Fruit fly (Drosophila melanogaster) whole organism, embryonic: ENCODE results near the gene CG7810.
A peak's percentile ranks its signal among the peaks of the same experiment; 100 is the strongest.

ENCODE experiments used
- Atf3 ChIP-seq: fragments of 200-800 bp; sonication (Bioruptor generic); optimal IDR thresholded peaks from 3 replicates; lab custom pipeline; 2016; ENCODE audit warnings: missing biosample characterization, missing genetic modification characterization
- Bteb2 ChIP-seq: fragments of 200-800 bp; sonication (Bioruptor generic); optimal IDR thresholded peaks from 2 replicates; lab custom pipeline; 2016; ENCODE audit warnings: missing biosample characterization, missing genetic modification characterization
- CG10321 ChIP-seq: fragments of 200-800 bp; sonication (Bioruptor generic); IDR thresholded peaks from 2 replicates; pipeline ENCODE4 v1.3.6; 2022; ENCODE audit warnings: missing biosample characterization, missing genetic modification characterization
- CG11247 ChIP-seq: fragments of 200-800 bp; sonication (Bioruptor generic); IDR thresholded peaks from 2 replicates; pipeline ENCODE4 v1.3.6; 2022; ENCODE audit warnings: missing biosample characterization, missing genetic modification characterization
- CG12219 ChIP-seq: fragments of 200-800 bp; sonication (Bioruptor generic); optimal IDR thresholded peaks from 3 replicates; lab custom pipeline; 2018; ENCODE audit warnings: missing biosample characterization, mild to moderate bottlenecking, missing genetic modification characterization
- CG12236 ChIP-seq: fragments of 200-800 bp; sonication (Bioruptor generic); optimal IDR thresholded peaks from 2 replicates; lab custom pipeline; 2016; ENCODE audit warnings: missing biosample characterization, missing genetic modification characterization
- CG12769 ChIP-seq: fragments of 200-800 bp; sonication (Bioruptor generic); optimal IDR thresholded peaks from 2 replicates; lab custom pipeline; 2019; ENCODE audit warnings: missing biosample characterization, mild to moderate bottlenecking, missing genetic modification characterization, moderate library complexity
- CG13287 ChIP-seq: fragments of 200-800 bp; sonication (Bioruptor generic); IDR thresholded peaks from 2 replicates; pipeline ENCODE4 v1.3.6; 2022; ENCODE audit warnings: missing biosample characterization, missing genetic modification characterization; ENCODE audit not compliant: partially characterized antibody
- CG14441 ChIP-seq: fragments of 200-800 bp; sonication (Bioruptor generic); IDR thresholded peaks from 2 replicates; pipeline ENCODE4 v1.3.6; 2022; ENCODE audit warnings: missing biosample characterization, missing genetic modification characterization
- CG15269 ChIP-seq: fragments of 200-800 bp; sonication (Bioruptor generic); optimal IDR thresholded peaks from 2 replicates; lab custom pipeline; 2018; ENCODE audit warnings: missing biosample characterization, mild to moderate bottlenecking, missing genetic modification characterization, moderate library complexity
- CG1529 ChIP-seq: fragments of 200-800 bp; sonication (Bioruptor generic); optimal IDR thresholded peaks from 3 replicates; lab custom pipeline; 2018; ENCODE audit warnings: missing biosample characterization, missing genetic modification characterization
- CG15696 ChIP-seq: fragments of 200-800 bp; sonication (Bioruptor generic); optimal IDR thresholded peaks from 2 replicates; lab custom pipeline; 2019; ENCODE audit warnings: missing biosample characterization, mild to moderate bottlenecking, missing genetic modification characterization, moderate library complexity
- CG1832 ChIP-seq: fragments of 200-800 bp; sonication (Bioruptor generic); optimal IDR thresholded peaks from 2 replicates; lab custom pipeline; 2017; ENCODE audit warnings: missing biosample characterization, mild to moderate bottlenecking, missing genetic modification characterization, inconsistent platforms
- CG18619 ChIP-seq: fragments of 200-800 bp; sonication (Bioruptor generic); optimal IDR thresholded peaks from 3 replicates; lab custom pipeline; 2017; ENCODE audit warnings: missing biosample characterization, mild to moderate bottlenecking, missing genetic modification characterization
- CG2129 ChIP-seq: fragments of 200-800 bp; sonication (Bioruptor generic); IDR thresholded peaks from 2 replicates; pipeline ENCODE4 v1.3.6; 2022; ENCODE audit warnings: missing biosample characterization, missing genetic modification characterization; ENCODE audit not compliant: partially characterized antibody
- CG3726 ChIP-seq: fragments of 200-800 bp; sonication (Bioruptor generic); IDR thresholded peaks from 3 replicates; pipeline ENCODE4, ENCODE4 v1.3.6; 2022; ENCODE audit warnings: missing biosample characterization, missing genetic modification characterization
- CG4282 ChIP-seq: fragments of 200-800 bp; sonication (Bioruptor generic); optimal IDR thresholded peaks from 2 replicates; lab custom pipeline; 2016; ENCODE audit warnings: missing biosample characterization, missing genetic modification characterization
- CG8359 ChIP-seq: fragments of 200-800 bp; sonication (Bioruptor generic); optimal IDR thresholded peaks from 2 replicates; lab custom pipeline; 2017; ENCODE audit warnings: missing biosample characterization, mild to moderate bottlenecking, missing genetic modification characterization, borderline replicate concordance
- CG8924 ChIP-seq: fragments of 200-800 bp; optimal IDR thresholded peaks from 3 replicates; lab custom pipeline; 2019; ENCODE audit warnings: missing biosample characterization, mild to moderate bottlenecking, missing genetic modification characterization, moderate library complexity
- CG9932 ChIP-seq: fragments of 200-800 bp; sonication (Bioruptor generic); IDR thresholded peaks from 2 replicates; pipeline ENCODE4 v1.3.6; 2022; ENCODE audit warnings: missing biosample characterization, missing genetic modification characterization
- Camta ChIP-seq: fragments of 200-800 bp; sonication (Bioruptor generic); optimal IDR thresholded peaks from 2 replicates; lab custom pipeline; 2016; ENCODE audit warnings: missing biosample characterization, missing genetic modification characterization
- Chrac-16 ChIP-seq: fragments of 200-800 bp; sonication (Bioruptor generic); optimal IDR thresholded peaks from 3 replicates; lab custom pipeline; 2016; ENCODE audit warnings: missing biosample characterization, missing genetic modification characterization
- D19B ChIP-seq: fragments of 200-800 bp; sonication (Bioruptor generic); optimal IDR thresholded peaks from 2 replicates; lab custom pipeline; 2017; ENCODE audit warnings: missing biosample characterization, mild to moderate bottlenecking, missing genetic modification characterization
- Jarid2 ChIP-seq: fragments of 200-800 bp; sonication (Bioruptor generic); optimal IDR thresholded peaks from 3 replicates; lab custom pipeline; 2017; ENCODE audit warnings: mild to moderate bottlenecking, missing biosample characterization, missing genetic modification reagents, missing genetic modification characterization
- Mrtf ChIP-seq: fragments of 200-800 bp; sonication (Bioruptor generic); IDR thresholded peaks from 3 replicates; pipeline ENCODE4 v1.3.6; 2022; ENCODE audit warnings: missing biosample characterization, missing genetic modification characterization
- NC2α ChIP-seq: fragments of 200-800 bp; sonication (Bioruptor generic); optimal IDR thresholded peaks from 2 replicates; lab custom pipeline; 2016; ENCODE audit warnings: missing biosample characterization, missing genetic modification characterization
- NK7.1 ChIP-seq: fragments of 200-800 bp; sonication (Bioruptor generic); optimal IDR thresholded peaks from 3 replicates; lab custom pipeline; 2016; ENCODE audit warnings: missing biosample characterization, missing genetic modification characterization
- Neu2 ChIP-seq: fragments of 200-800 bp; sonication (Bioruptor generic); optimal IDR thresholded peaks from 3 replicates; lab custom pipeline; 2016; ENCODE audit warnings: missing biosample characterization, missing genetic modification characterization, borderline replicate concordance
- Ravus ChIP-seq: fragments of 200-800 bp; sonication (Bioruptor generic); IDR thresholded peaks from 2 replicates; pipeline ENCODE4 v1.3.6; 2022; ENCODE audit warnings: missing biosample characterization, missing genetic modification characterization
- Sox100B ChIP-seq: fragments of 200-800 bp; sonication (Bioruptor generic); optimal IDR thresholded peaks from 3 replicates; lab custom pipeline; 2018; ENCODE audit warnings: missing biosample characterization, mild to moderate bottlenecking, missing genetic modification characterization
- TFAM ChIP-seq: fragments of 200-800 bp; sonication (Bioruptor generic); optimal IDR thresholded peaks from 2 replicates; lab custom pipeline; 2017; ENCODE audit warnings: missing biosample characterization, missing genetic modification characterization, inconsistent platforms
- Vsx1 ChIP-seq: fragments of 200-800 bp; sonication (Bioruptor generic); optimal IDR thresholded peaks from 2 replicates; lab custom pipeline; 2017; ENCODE audit warnings: missing biosample characterization, mild to moderate bottlenecking, missing genetic modification characterization, missing genetic modification reagents
- abd-A ChIP-seq: fragments of 200-800 bp; sonication (Bioruptor generic); optimal IDR thresholded peaks from 3 replicates; lab custom pipeline; 2019; ENCODE audit warnings: missing biosample characterization, mild to moderate bottlenecking, missing genetic modification characterization, moderate library complexity
- ap ChIP-seq: fragments of 200-800 bp; sonication (Bioruptor generic); IDR thresholded peaks from 2 replicates; pipeline ENCODE4 v1.3.6; 2022; ENCODE audit warnings: missing biosample characterization, missing genetic modification characterization
- ara ChIP-seq: fragments of 200-800 bp; sonication (Bioruptor generic); IDR thresholded peaks from 2 replicates; pipeline ENCODE4 v1.3.6; 2022; ENCODE audit warnings: missing biosample characterization, missing genetic modification characterization
- chinmo ChIP-seq: fragments of 200-800 bp; sonication (Bioruptor generic); IDR thresholded peaks from 4 replicates; pipeline ENCODE4 v1.3.6; 2022; ENCODE audit warnings: missing biosample characterization, missing genetic modification characterization; ENCODE audit not compliant: partially characterized antibody
- fru ChIP-seq: fragments of >200 bp; optimal IDR thresholded peaks from 2 replicates; lab custom pipeline; 2017
- grau ChIP-seq: fragments of 200-800 bp; optimal IDR thresholded peaks from 3 replicates; lab custom pipeline; 2019; ENCODE audit warnings: missing biosample characterization, mild to moderate bottlenecking, missing genetic modification characterization, moderate library complexity
- gt ChIP-seq: fragments of 200-800 bp; sonication (Bioruptor generic); IDR thresholded peaks from 2 replicates; pipeline ENCODE4 v1.3.6; 2022; ENCODE audit warnings: missing biosample characterization, missing genetic modification characterization
- klu ChIP-seq: fragments of 200-800 bp; sonication (Bioruptor generic); IDR thresholded peaks from 2 replicates; pipeline ENCODE4 v1.3.6; 2022; ENCODE audit warnings: missing biosample characterization, missing genetic modification characterization
- knrl ChIP-seq: fragments of 200-800 bp; sonication (Bioruptor generic); IDR thresholded peaks from 3 replicates; pipeline ENCODE4 v1.3.6; 2022; ENCODE audit warnings: missing biosample characterization, missing genetic modification characterization; ENCODE audit not compliant: partially characterized antibody
- pros ChIP-seq: fragments of 200-800 bp; sonication (Bioruptor generic); optimal IDR thresholded peaks from 3 replicates; lab custom pipeline; 2019; ENCODE audit warnings: missing biosample characterization, mild to moderate bottlenecking, missing genetic modification characterization, moderate library complexity
- sd ChIP-seq: fragments of 200-800 bp; sonication (Bioruptor generic); optimal IDR thresholded peaks from 3 replicates; lab custom pipeline; 2018; ENCODE audit warnings: missing biosample characterization, mild to moderate bottlenecking, missing genetic modification characterization, moderate library complexity
- sens-2 ChIP-seq: fragments of 200-800 bp; sonication (Bioruptor generic); IDR thresholded peaks from 2 replicates; pipeline ENCODE4 v1.3.6; 2022; ENCODE audit warnings: missing biosample characterization, missing genetic modification characterization
- seq ChIP-seq: fragments of 200-800 bp; sonication (Bioruptor generic); IDR thresholded peaks from 2 replicates; pipeline ENCODE4 v1.3.6; 2022; ENCODE audit warnings: missing biosample characterization, missing genetic modification characterization
- tx ChIP-seq: fragments of 200-800 bp; sonication (Bioruptor generic); optimal IDR thresholded peaks from 2 replicates; lab custom pipeline; 2016; ENCODE audit warnings: missing biosample characterization, missing genetic modification characterization
- z ChIP-seq: fragments of 200-800 bp; sonication (Bioruptor generic); IDR thresholded peaks from 3 replicates; pipeline ENCODE4 v1.3.6; 2022; ENCODE audit warnings: missing biosample characterization, missing genetic modification characterization
- zen2 ChIP-seq: fragments of 200-800 bp; sonication (Bioruptor generic); IDR thresholded peaks from 3 replicates; pipeline ENCODE4 v1.3.6; 2022; ENCODE audit warnings: missing biosample characterization, missing genetic modification characterization; ENCODE audit not compliant: partially characterized antibody

CG7810 gene

DNA sequence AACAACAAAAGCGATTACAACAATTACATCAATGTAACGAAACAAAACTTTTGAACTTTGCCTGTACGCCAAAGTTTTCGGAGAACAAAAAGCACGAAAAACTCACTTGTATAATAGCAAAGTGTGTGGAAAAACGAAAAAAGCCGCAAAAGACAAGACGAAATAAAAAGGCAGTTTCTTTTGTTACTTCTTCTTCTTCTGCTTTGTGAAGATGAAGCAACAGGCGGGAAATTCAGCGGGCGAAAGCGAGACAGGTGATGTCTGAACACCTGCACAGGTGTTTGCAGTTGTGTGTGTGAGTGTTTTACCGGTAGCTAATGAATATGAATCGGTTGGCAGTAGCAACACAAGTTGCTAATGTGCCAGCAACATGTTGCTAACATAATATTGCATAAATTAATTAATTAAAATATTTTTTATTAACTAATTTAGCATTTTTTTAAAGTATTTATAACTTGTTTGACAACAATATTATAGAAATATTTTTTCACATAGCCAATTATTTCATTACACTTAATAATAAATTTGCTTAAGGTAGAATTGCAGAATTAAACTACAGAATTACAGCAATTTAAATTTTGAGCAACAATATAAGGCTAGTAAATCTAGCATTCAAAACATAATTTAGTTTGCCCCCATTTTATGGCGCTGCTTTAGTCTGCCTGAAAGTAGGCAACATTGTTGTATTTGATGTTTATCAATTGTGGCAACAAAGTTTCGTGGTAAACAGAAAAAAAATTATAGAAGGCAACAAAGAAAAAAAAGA lies 44.1 kb downstream of the CG7810 start (continued):
- TF ChIP-seq NK7.1 (GFP tag; lab: Kevin White, UChicago) (no peak), CG11247 (GFP tag; lab: Robert Waterston, UW) (no peak), abd-A (tag; lab: Kevin White, UChicago) (peak; percentile 63), CG8359 (GFP tag; lab: Kevin White, UChicago) (no peak), CG10321 (GFP tag; lab: Robert Waterston, UW) (peak; percentile 63), ap (GFP tag; lab: Robert Waterston, UW) (no peak), zen2 (GFP tag; lab: Robert Waterston, UW) (no peak), fru (lab: Kevin White, UChicago) (no peak), chinmo (peak; percentile 82), gt (GFP tag; lab: Robert Waterston, UW) (no peak), Chrac-16 (GFP tag; lab: Kevin White, UChicago) (no peak), CG14441 (GFP tag; lab: Robert Waterston, UW) (no peak), ara (GFP tag; lab: Robert Waterston, UW) (no peak), grau (tag; lab: Kevin White, UChicago) (no peak), tx (GFP tag; lab: Kevin White, UChicago) (no peak)

DNA sequence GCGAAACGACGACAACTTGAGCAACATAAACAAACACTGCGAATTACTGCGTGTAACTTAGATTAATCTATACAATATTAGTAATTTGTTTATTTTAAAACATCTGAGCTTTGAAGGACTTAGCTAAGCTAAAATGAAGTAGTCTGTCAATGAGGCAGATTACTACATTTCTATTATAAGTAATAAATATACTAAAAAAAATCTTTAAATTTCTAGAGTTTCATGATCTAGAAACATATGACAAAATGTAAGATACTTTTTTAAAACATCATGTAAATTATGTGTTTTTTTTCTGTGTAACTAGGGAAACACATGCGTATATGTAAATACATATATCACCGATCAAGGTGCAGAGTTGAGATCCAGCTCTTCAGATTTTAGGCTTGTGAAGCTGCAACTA lies 44.9 kb downstream of the CG7810 start:
- TF ChIP-seq Vsx1 (GFP tag; lab: Kevin White, UChicago) (peak; percentile 22), tx (GFP tag; lab: Kevin White, UChicago) (no peak), Ravus (GFP tag; lab: Robert Waterston, UW) (no peak), z (no peak), knrl (GFP tag; lab: Robert Waterston, UW) (no peak), CG12219 (GFP tag; lab: Kevin White, UChicago) (peak; percentile 44), Mrtf (GFP tag; lab: Robert Waterston, UW) (peak; percentile 51; the same call in 1 of the 3 replicates), CG12769 (tag; lab: Kevin White, UChicago) (no peak), Atf3 (GFP tag; lab: Kevin White, UChicago) (no peak), Sox100B (peak; percentile 77), D19B (GFP tag; lab: Kevin White, UChicago) (no peak), CG1529 (GFP tag; lab: Kevin White, UChicago) (peak; percentile 6), CG18619 (GFP tag; lab: Kevin White, UChicago) (peak; percentile 13), CG8924 (tag; lab: Kevin White, UChicago) (peak; percentile 62), CG12236 (GFP tag; lab: Kevin White, UChicago) (no peak), abd-A (tag; lab: Kevin White, UChicago) (no peak), pros (GFP tag; lab: Kevin White, UChicago) (no peak), CG15696 (no peak), CG1832 (no peak), CG4282 (GFP tag; lab: Kevin White, UChicago) (no peak), TFAM (GFP tag; lab: Kevin White, UChicago) (no peak), Bteb2 (GFP tag; lab: Kevin White, UChicago) (no peak), Neu2 (GFP tag; lab: Kevin White, UChicago) (no peak), sens-2 (GFP tag; lab: Robert Waterston, UW) (no peak), CG9932 (GFP tag; lab: Robert Waterston, UW) (no peak), klu (GFP tag; lab: Robert Waterston, UW) (0 out of 2 replicates have a peak, but pooled peaks have one; percentile 25), Camta (GFP tag; lab: Kevin White, UChicago) (no peak), NC2α (GFP tag; lab: Kevin White, UChicago) (no peak), seq (GFP tag; lab: Robert Waterston, UW) (peak; percentile 66), CG3726 (GFP tag; lab: Robert Waterston, UW) (no peak), Jarid2 (GFP tag; lab: Kevin White, UChicago) (no peak), CG2129 (GFP tag; lab: Robert Waterston, UW) (no peak), sd (tag; lab: Kevin White, UChicago) (peak; percentile 24), CG14441 (GFP tag; lab: Robert Waterston, UW) (peak; percentile 72), CG15269 (tag; lab: Kevin White, UChicago) (peak; percentile 87), CG13287 (no peak), gt (GFP tag; lab: Robert Waterston, UW) (no peak)
